Fruit fly (Drosophila melanogaster) whole organism, pupa: ENCODE measurements around the gene PsGEF.

Experiments used
- CG10348 ChIP-seq: fragments of 200-800 bp; sonication (Bioruptor generic); IDR thresholded peaks from 2 replicates; pipeline ENCODE4 v1.3.6; 2022; ENCODE audit warnings: missing biosample characterization, missing genetic modification characterization
- CG12605 ChIP-seq: fragments of 200-800 bp; sonication (Bioruptor generic); IDR thresholded peaks from 2 replicates; pipeline ENCODE4 v1.3.6; 2022; ENCODE audit warnings: missing biosample characterization, missing genetic modification characterization
- CG13204 ChIP-seq: fragments of 200-800 bp; sonication (Bioruptor generic); optimal IDR thresholded peaks from 2 replicates; lab custom pipeline; 2018; ENCODE audit warnings: missing biosample characterization, mild to moderate bottlenecking, missing genetic modification characterization, moderate library complexity
- CG14655 ChIP-seq: fragments of 200-800 bp; sonication (Bioruptor generic); optimal IDR thresholded peaks from 3 replicates; lab custom pipeline; 2017; ENCODE audit warnings: mild to moderate bottlenecking, missing biosample characterization, missing genetic modification reagents, missing genetic modification characterization
- CG15710 ChIP-seq: fragments of 200-800 bp; sonication (Bioruptor generic); optimal IDR thresholded peaks from 2 replicates; lab custom pipeline; 2018; ENCODE audit warnings: missing biosample characterization, mild to moderate bottlenecking, missing genetic modification characterization, moderate library complexity
- CG17806 ChIP-seq: fragments of 200-800 bp; sonication (Bioruptor generic); optimal IDR thresholded peaks from 2 replicates; lab custom pipeline; 2018; ENCODE audit warnings: missing biosample characterization, mild to moderate bottlenecking, missing genetic modification characterization, moderate library complexity
- CG32121 ChIP-seq: fragments of 200-800 bp; sonication (Bioruptor generic); IDR thresholded peaks from 2 replicates; pipeline ENCODE4 v1.3.6; 2022; ENCODE audit warnings: missing biosample characterization, missing genetic modification characterization
- CG34367 ChIP-seq: fragments of 200-800 bp; sonication (Bioruptor generic); optimal IDR thresholded peaks from 2 replicates; lab custom pipeline; 2018; ENCODE audit warnings: missing biosample characterization, mild to moderate bottlenecking, missing genetic modification characterization
- CG4496 ChIP-seq: fragments of 200-800 bp; sonication (Bioruptor generic); IDR thresholded peaks from 3 replicates; pipeline ENCODE4 v1.3.6; 2022; ENCODE audit warnings: missing biosample characterization, missing genetic modification characterization
- CG8159 ChIP-seq: fragments of 200-800 bp; sonication (Bioruptor generic); optimal IDR thresholded peaks from 3 replicates; lab custom pipeline; 2018; ENCODE audit warnings: missing biosample characterization, mild to moderate bottlenecking, missing genetic modification characterization, moderate library complexity
- CG8301 ChIP-seq: fragments of 200-800 bp; sonication (Bioruptor generic); optimal IDR thresholded peaks from 2 replicates; lab custom pipeline; 2018; ENCODE audit warnings: missing biosample characterization, mild to moderate bottlenecking, missing genetic modification characterization
- CG9948 ChIP-seq: fragments of 200-800 bp; sonication (Bioruptor generic); optimal IDR thresholded peaks from 2 replicates; lab custom pipeline; 2018; ENCODE audit warnings: missing biosample characterization, mild to moderate bottlenecking, missing genetic modification characterization, moderate library complexity
- D1 ChIP-seq: fragments of 200-800 bp; sonication (Bioruptor generic); optimal IDR thresholded peaks from 2 replicates; lab custom pipeline; 2018; ENCODE audit warnings: missing biosample characterization, mild to moderate bottlenecking, missing genetic modification characterization, moderate library complexity
- EcR ChIP-seq: fragments of 200-800 bp; sonication (Bioruptor generic); optimal IDR thresholded peaks from 3 replicates; lab custom pipeline; 2019; ENCODE audit warnings: missing biosample characterization, missing genetic modification characterization, mild to moderate bottlenecking, moderate library complexity, missing genetic modification reagents
- Ets98B ChIP-seq: fragments of 200-800 bp; sonication (Bioruptor generic); IDR thresholded peaks from 2 replicates; pipeline ENCODE4 v1.3.6; 2022; ENCODE audit warnings: missing biosample characterization, missing genetic modification characterization
- Pif1A ChIP-seq: fragments of 200-800 bp; sonication (Bioruptor generic); optimal IDR thresholded peaks from 3 replicates; lab custom pipeline; 2016; ENCODE audit warnings: missing biosample characterization, missing genetic modification characterization
- Pif1B ChIP-seq: fragments of 200-800 bp; sonication (Bioruptor generic); optimal IDR thresholded peaks from 3 replicates; lab custom pipeline; 2016; ENCODE audit warnings: missing biosample characterization, missing genetic modification characterization
- Snoo ChIP-seq: fragments of 200-800 bp; sonication (Bioruptor generic); optimal IDR thresholded peaks from 3 replicates; lab custom pipeline; 2017; ENCODE audit warnings: missing biosample characterization, mild to moderate bottlenecking, missing genetic modification characterization, inconsistent platforms
- fd96Ca ChIP-seq: fragments of 200-800 bp; sonication (Bioruptor generic); IDR thresholded peaks from 3 replicates; pipeline ENCODE4 v1.3.6; 2022; ENCODE audit warnings: missing biosample characterization, missing genetic modification characterization
- gl ChIP-seq: fragments of 200-800 bp; sonication (Bioruptor generic); optimal IDR thresholded peaks from 2 replicates; lab custom pipeline; 2018; ENCODE audit warnings: missing biosample characterization, mild to moderate bottlenecking, missing genetic modification characterization
- rn ChIP-seq: fragments of 200-800 bp; sonication (Bioruptor generic); IDR thresholded peaks from 2 replicates; pipeline ENCODE4 v1.3.6; 2022; ENCODE audit warnings: missing biosample characterization, missing genetic modification characterization

PsGEF gene

dm6 chrX:2355531-2355986 lies 31.9 kb downstream of the PsGEF start:
- TF ChIP-seq CG32121 (GFP tag; lab: Robert Waterston, UW), result no peak
- TF ChIP-seq Pif1A (GFP tag; lab: Kevin White, UChicago), result no peak
- TF ChIP-seq D1 (tag; lab: Kevin White, UChicago), result no peak
- no peak for TF ChIP-seq gl

dm6 chrX:2354169-2354568 lies 33.3 kb downstream of the PsGEF start:
- TF ChIP-seq CG14655 (no peak), CG8301 (tag; lab: Kevin White, UChicago) (no peak), CG12605 (no peak), gl (no peak), CG8159 (tag; lab: Kevin White, UChicago) (no peak), Pif1A (GFP tag; lab: Kevin White, UChicago) (no peak), D1 (tag; lab: Kevin White, UChicago) (no peak), CG9948 (tag; lab: Kevin White, UChicago) (no peak), CG13204 (GFP tag; lab: Kevin White, UChicago) (no peak), CG10348 (GFP tag; lab: Robert Waterston, UW) (no peak), CG15710 (no peak), fd96Ca (no peak), Snoo (tag; lab: Kevin White, UChicago) (no peak), CG34367 (tag; lab: Kevin White, UChicago) (no peak), CG17806 (tag; lab: Kevin White, UChicago) (no peak), CG4496 (GFP tag; lab: Robert Waterston, UW) (no peak)

- TF ChIP-seq CG8301 (tag; lab: Kevin White, UChicago) (no peak), Pif1A (GFP tag; lab: Kevin White, UChicago) (no peak), CG14655 (no peak), CG17806 (tag; lab: Kevin White, UChicago) (no peak), Ets98B (GFP tag; lab: Robert Waterston, UW) (no peak), Snoo (tag; lab: Kevin White, UChicago) (no peak), CG10348 (GFP tag; lab: Robert Waterston, UW) (no peak), CG8159 (tag; lab: Kevin White, UChicago) (no peak), EcR (no peak), fd96Ca (no peak), CG12605 (no peak)
Observed at dm6 chrX:2352819-2353218, 34.6 kb downstream of the PsGEF start.

- TF ChIP-seq CG15710 (no peak), Ets98B (GFP tag; lab: Robert Waterston, UW) (peak; percentile 59), CG4496 (GFP tag; lab: Robert Waterston, UW) (peak; percentile 80), CG8159 (tag; lab: Kevin White, UChicago) (no peak), CG8301 (tag; lab: Kevin White, UChicago) (no peak), CG14655 (no peak), D1 (tag; lab: Kevin White, UChicago) (no peak), CG34367 (tag; lab: Kevin White, UChicago) (no peak), Pif1A (GFP tag; lab: Kevin White, UChicago) (no peak), CG17806 (tag; lab: Kevin White, UChicago) (no peak), CG32121 (GFP tag; lab: Robert Waterston, UW) (peak; percentile 39; the same call in 1 of the 2 replicates), CG9948 (tag; lab: Kevin White, UChicago) (peak; percentile 3), CG10348 (GFP tag; lab: Robert Waterston, UW) (peak; percentile 21; the same call in 1 of the 2 replicates), rn (no peak), CG13204 (GFP tag; lab: Kevin White, UChicago) (no peak), gl (no peak), EcR (no peak), CG12605 (peak; percentile 42; the same call in 1 of the 2 replicates), Snoo (tag; lab: Kevin White, UChicago) (no peak), fd96Ca (peak; percentile 67; the same call in 2 of the 3 replicates), Pif1B (GFP tag; lab: Kevin White, UChicago) (no peak)
Observed at dm6 chrX:2350228-2350564, 37.3 kb downstream of the PsGEF start.

- TF ChIP-seq gl (no peak), Pif1A (GFP tag; lab: Kevin White, UChicago) (no peak), Ets98B (GFP tag; lab: Robert Waterston, UW) (no peak), CG14655 (no peak), CG15710 (no peak), D1 (tag; lab: Kevin White, UChicago) (no peak), CG8159 (tag; lab: Kevin White, UChicago) (no peak), CG12605 (no peak), CG32121 (GFP tag; lab: Robert Waterston, UW) (no peak), CG34367 (tag; lab: Kevin White, UChicago) (no peak), Snoo (tag; lab: Kevin White, UChicago) (no peak), CG13204 (GFP tag; lab: Kevin White, UChicago) (no peak), CG10348 (GFP tag; lab: Robert Waterston, UW) (no peak), Pif1B (GFP tag; lab: Kevin White, UChicago) (no peak), CG17806 (tag; lab: Kevin White, UChicago) (no peak)
Observed at dm6 chrX:2349510-2350227, 37.8 kb downstream of the PsGEF start.

dm6 chrX:2344370-2344769 lies 43.1 kb downstream of the PsGEF start, which contains the start of gene mRpL14:
TSS of gene mRpL14 (minus strand) at chrX:2344649.
- no peak for TF ChIP-seq CG34367 (tag; lab: Kevin White, UChicago)
- no peak for TF ChIP-seq CG9948 (tag; lab: Kevin White, UChicago)
